Fruit fly (Drosophila melanogaster): ENCODE data around the gene Myo31DF.

- no peak for TF ChIP-seq Pif1A (GFP tag; optimal IDR thresholded peaks at IDR 0.05)
- no peak for TF ChIP-seq CG8159 (tag; optimal IDR thresholded peaks at IDR 0.05)
- TF ChIP-seq CG4496 (GFP tag; IDR thresholded peaks at IDR 0.05) = no peak
- TF ChIP-seq CG8301 (tag; optimal IDR thresholded peaks at IDR 0.05) = no peak
- no peak for TF ChIP-seq rn (GFP tag; IDR thresholded peaks at IDR 0.05)
- TF ChIP-seq CG9948 (tag; optimal IDR thresholded peaks at IDR 0.05) = no peak
- no peak for TF ChIP-seq Ets98B (GFP tag; IDR thresholded peaks at IDR 0.05)
Measured at dm6 chr2L:10499608-10500007, 7.0 kb downstream of the Myo31DF start.
